Worm (Caenorhabditis elegans) whole organism, L2 larva: ENCODE results near the gene F18A12.7.

ENCODE experiments used
- F13H6.1 ChIP-seq: sonication (generic microtip); optimal IDR thresholded peaks from 2 replicates; lab custom pipeline; 2016; ENCODE audit warnings: missing genetic modification characterization, missing compliant biosample characterization
- aly-2 ChIP-seq: fragments of 150-350 bp; optimal IDR thresholded peaks from 2 replicates; lab custom pipeline; 2014; ENCODE audit warnings: missing biosample characterization, missing genetic modification characterization
- ama-1 ChIP-seq: fragments of 150-350 bp; optimal IDR thresholded peaks from 2 replicates; lab custom pipeline; 2018; ENCODE audit warnings: inconsistent platforms
- ceh-82 ChIP-seq: fragments of 150-350 bp; optimal IDR thresholded peaks from 2 replicates; lab custom pipeline; 2014; ENCODE audit warnings: missing biosample characterization, missing genetic modification characterization
- dmd-4 ChIP-seq: sonication (generic microtip); optimal IDR thresholded peaks from 2 replicates; lab custom pipeline; 2017; ENCODE audit warnings: missing biosample characterization, missing genetic modification characterization
- egl-27 ChIP-seq: sonication (generic microtip); optimal IDR thresholded peaks from 3 replicates; lab custom pipeline; 2017; ENCODE audit warnings: missing biosample characterization, missing genetic modification reagents, missing genetic modification characterization
- fos-1 ChIP-seq: fragments of 150-350 bp; optimal IDR thresholded peaks from 2 replicates; lab custom pipeline; 2014; ENCODE audit warnings: missing biosample characterization, missing genetic modification characterization
- lin-39 ChIP-seq: fragments of 150-350 bp; optimal IDR thresholded peaks from 2 replicates; lab custom pipeline; 2014; ENCODE audit warnings: missing biosample characterization, missing genetic modification reagents, missing genetic modification characterization
- lsy-2 ChIP-seq, 2 experiments: fragments of 150-350 bp in 1 of 2; sonication (generic microtip) in 1 of 2; optimal IDR thresholded peaks; 2 replicates each; lab custom pipeline; 2014 to 2017; ENCODE audit warnings: missing biosample characterization in 2 of 2, missing genetic modification characterization in 2 of 2
- mdl-1 ChIP-seq, 2 experiments: fragments of 150-350 bp in 1 of 2; sonication (generic microtip) in 1 of 2; optimal IDR thresholded peaks; 2 replicates each; lab custom pipeline; 2017; ENCODE audit warnings: missing biosample characterization in 2 of 2, missing genetic modification characterization in 2 of 2
- nhr-11 ChIP-seq: fragments of 150-350 bp; optimal IDR thresholded peaks from 2 replicates; lab custom pipeline; 2014; ENCODE audit warnings: missing biosample characterization, missing genetic modification characterization
- nhr-77 ChIP-seq: fragments of 150-350 bp; optimal IDR thresholded peaks from 2 replicates; lab custom pipeline; 2014; ENCODE audit warnings: missing biosample characterization, missing genetic modification characterization
- snpc-4 ChIP-seq: fragments of 150-350 bp; optimal IDR thresholded peaks from 2 replicates; lab custom pipeline; 2014; ENCODE audit warnings: missing biosample characterization, missing genetic modification characterization
- zag-1 ChIP-seq: fragments of 150-350 bp; optimal IDR thresholded peaks from 2 replicates; lab custom pipeline; 2014; ENCODE audit warnings: missing biosample characterization, missing genetic modification characterization

DNA sequence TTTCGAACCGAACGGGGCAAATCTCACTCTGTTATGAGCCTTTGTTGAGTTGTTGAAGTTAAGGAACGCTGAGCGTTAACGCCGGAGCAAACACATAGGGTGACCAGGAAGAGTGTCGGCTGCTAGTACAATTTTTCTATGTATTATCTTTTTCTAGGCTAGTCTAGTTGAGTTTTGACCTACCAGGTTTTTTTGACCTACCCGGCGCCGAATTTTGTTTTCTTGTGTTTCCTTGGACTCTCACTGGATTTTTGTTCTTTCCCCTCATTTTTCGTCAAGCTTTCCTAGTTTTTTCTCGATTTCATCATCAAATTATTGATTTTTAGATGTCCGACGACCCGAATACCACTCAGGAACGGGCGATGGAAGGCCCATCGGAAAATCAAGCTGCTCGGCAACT, 32.8 kb downstream of the F18A12.7 start, which contains the start of gene T06D4.1:
- TF ChIP-seq nhr-77 (tag; lab: Kevin White, UChicago) (no peak), ama-1 (no peak), lin-39 (tag; lab: Kevin White, UChicago) (no peak), egl-27 (tag; lab: Kevin White, UChicago) (no peak), fos-1 (tag; lab: Kevin White, UChicago) (no peak), lsy-2 (tag; optimal IDR thresholded peaks at IDR 0.05; lab: Kevin White, UChicago) (no peak), zag-1 (tag; lab: Kevin White, UChicago) (no peak), mdl-1 (tag; optimal IDR thresholded peaks at IDR 0.05; lab: Kevin White, UChicago) (no peak), aly-2 (tag; lab: Kevin White, UChicago) (no peak), snpc-4 (tag; lab: Kevin White, UChicago) (no peak), ceh-82 (tag; lab: Kevin White, UChicago) (no peak), F13H6.1 (no peak), nhr-11 (no peak), dmd-4 (tag; lab: Kevin White, UChicago) (no peak)
